Worm (Caenorhabditis elegans) whole organism, L1 larva: ENCODE measurements around the gene gei-14.

ENCODE experiments used
- fkh-10 ChIP-seq: sonication (generic microtip); optimal IDR thresholded peaks from 2 replicates; lab custom pipeline; 2017; ENCODE audit warnings: missing biosample characterization, missing genetic modification reagents, missing genetic modification characterization
- unc-30 ChIP-seq: sonication (generic microtip); optimal IDR thresholded peaks from 2 replicates; lab custom pipeline; 2017; ENCODE audit warnings: missing biosample characterization, missing genetic modification characterization
- xbp-1 ChIP-seq: sonication (generic microtip); optimal IDR thresholded peaks from 2 replicates; lab custom pipeline; 2016; ENCODE audit warnings: missing genetic modification characterization, missing compliant biosample characterization

DNA sequence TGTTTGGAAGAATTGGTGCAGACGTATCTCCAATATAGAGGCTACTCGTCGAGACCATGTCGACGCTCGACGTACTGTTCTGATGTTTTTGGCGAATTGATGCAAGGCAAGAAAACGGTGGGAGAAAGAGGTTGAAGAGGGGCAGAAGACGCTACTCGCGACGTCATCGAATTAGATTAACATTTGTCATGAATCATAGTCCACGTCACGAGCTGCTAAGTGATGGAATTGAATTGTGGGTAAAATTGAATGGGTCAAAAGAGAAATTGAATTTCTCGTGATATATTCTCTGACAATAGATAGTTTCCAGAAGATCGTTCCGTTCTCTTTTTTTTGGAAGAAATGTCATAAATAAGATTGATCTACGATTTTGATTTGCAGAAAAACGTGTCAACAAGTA is 16.4 kb downstream of the gei-14 start:
- no peak for TF ChIP-seq unc-30 (tag; lab: Kevin White, UChicago)
- no peak for TF ChIP-seq fkh-10 (GFP tag; lab: Kevin White, UChicago)
- no peak for TF ChIP-seq xbp-1 (tag; lab: Kevin White, UChicago)
